Fruit fly (Drosophila melanogaster) whole organism, embryonic: ENCODE data around the gene CG1896.

Experiments
- Atf6 ChIP-seq: fragments of 200-800 bp; sonication (Bioruptor generic); IDR thresholded peaks from 2 replicates; pipeline ENCODE4 v1.3.6; 2022; ENCODE audit warnings: missing biosample characterization, missing genetic modification characterization
- Bdp1 ChIP-seq: fragments of 200-800 bp; sonication (Bioruptor generic); optimal IDR thresholded peaks from 3 replicates; lab custom pipeline; 2016; ENCODE audit warnings: missing biosample characterization, missing genetic modification characterization
- CG10267 ChIP-seq: fragments of 200-800 bp; sonication (Bioruptor generic); optimal IDR thresholded peaks from 2 replicates; lab custom pipeline; 2018; ENCODE audit warnings: missing biosample characterization, mild to moderate bottlenecking, missing genetic modification characterization, moderate library complexity
- CG10543 ChIP-seq: fragments of 200-800 bp; sonication (Bioruptor generic); optimal IDR thresholded peaks from 3 replicates; lab custom pipeline; 2017; ENCODE audit warnings: missing biosample characterization, mild to moderate bottlenecking, missing genetic modification characterization, moderate library complexity
- CG10979 ChIP-seq: fragments of 200-800 bp; sonication (Bioruptor generic); optimal IDR thresholded peaks from 2 replicates; lab custom pipeline; 2018; ENCODE audit warnings: missing biosample characterization, mild to moderate bottlenecking, missing genetic modification characterization, moderate library complexity
- CG11723 ChIP-seq: fragments of 200-800 bp; sonication (Bioruptor generic); optimal IDR thresholded peaks from 2 replicates; lab custom pipeline; 2017; ENCODE audit warnings: missing biosample characterization, mild to moderate bottlenecking, missing genetic modification characterization
- CG12071 ChIP-seq: fragments of 200-800 bp; sonication (Bioruptor generic); optimal IDR thresholded peaks from 3 replicates; lab custom pipeline; 2018; ENCODE audit warnings: missing biosample characterization, mild to moderate bottlenecking, missing genetic modification characterization
- CG12769 ChIP-seq: fragments of 200-800 bp; sonication (Bioruptor generic); optimal IDR thresholded peaks from 2 replicates; lab custom pipeline; 2019; ENCODE audit warnings: missing biosample characterization, mild to moderate bottlenecking, missing genetic modification characterization, moderate library complexity
- CG13424 ChIP-seq: fragments of 200-800 bp; sonication (Bioruptor generic); optimal IDR thresholded peaks from 2 replicates; lab custom pipeline; 2019; ENCODE audit warnings: missing biosample characterization, mild to moderate bottlenecking, missing genetic modification characterization, moderate library complexity
- CG14860 ChIP-seq: fragments of 200-800 bp; sonication (Bioruptor generic); IDR thresholded peaks from 3 replicates; pipeline ENCODE4 v1.3.6; 2022; ENCODE audit warnings: missing biosample characterization, missing genetic modification characterization; ENCODE audit not compliant: partially characterized antibody
- CG1602 ChIP-seq: fragments of 200-800 bp; sonication (Bioruptor generic); optimal IDR thresholded peaks from 3 replicates; lab custom pipeline; 2016; ENCODE audit warnings: missing biosample characterization, missing genetic modification characterization
- CG16813 ChIP-seq: fragments of 200-800 bp; sonication (Bioruptor generic); IDR thresholded peaks from 3 replicates; pipeline ENCODE4 v1.3.6; 2022; ENCODE audit warnings: missing biosample characterization, missing genetic modification characterization; ENCODE audit not compliant: partially characterized antibody
- CG17802 ChIP-seq: fragments of 200-800 bp; sonication (Bioruptor generic); optimal IDR thresholded peaks from 2 replicates; lab custom pipeline; 2018; ENCODE audit warnings: missing biosample characterization, mild to moderate bottlenecking, missing genetic modification characterization, moderate library complexity
- CG17912 ChIP-seq: fragments of 200-800 bp; sonication (Bioruptor generic); optimal IDR thresholded peaks from 2 replicates; lab custom pipeline; 2018; ENCODE audit warnings: missing biosample characterization, mild to moderate bottlenecking, missing genetic modification characterization
- CG1832 ChIP-seq: fragments of 200-800 bp; sonication (Bioruptor generic); optimal IDR thresholded peaks from 2 replicates; lab custom pipeline; 2017; ENCODE audit warnings: missing biosample characterization, mild to moderate bottlenecking, missing genetic modification characterization, inconsistent platforms
- CG2712 ChIP-seq: fragments of 200-800 bp; optimal IDR thresholded peaks from 3 replicates; lab custom pipeline; 2019; ENCODE audit warnings: missing biosample characterization, mild to moderate bottlenecking, missing genetic modification characterization, moderate library complexity
- CG30020 ChIP-seq: fragments of 200-800 bp; optimal IDR thresholded peaks from 2 replicates; lab custom pipeline; 2019; ENCODE audit warnings: missing biosample characterization, mild to moderate bottlenecking, missing genetic modification characterization, moderate library complexity
- CG30431 ChIP-seq: fragments of 200-800 bp; sonication (Bioruptor generic); optimal IDR thresholded peaks from 2 replicates; lab custom pipeline; 2017; ENCODE audit warnings: missing biosample characterization, missing genetic modification characterization
- CG34422 ChIP-seq: fragments of 200-800 bp; sonication (Bioruptor generic); IDR thresholded peaks from 3 replicates; pipeline ENCODE4 v1.3.6; 2022; ENCODE audit warnings: missing biosample characterization, missing genetic modification characterization
- CG43689 ChIP-seq: fragments of 200-800 bp; sonication (Bioruptor generic); IDR thresholded peaks from 2 replicates; pipeline ENCODE4 v1.3.6; 2022; ENCODE audit warnings: missing biosample characterization, missing genetic modification characterization
- CG4404 ChIP-seq: fragments of 200-800 bp; sonication (Bioruptor generic); IDR thresholded peaks from 2 replicates; pipeline ENCODE4 v1.3.6; 2022; ENCODE audit warnings: missing biosample characterization, missing genetic modification characterization
- CG4854 ChIP-seq: fragments of 200-800 bp; sonication (Bioruptor generic); optimal IDR thresholded peaks from 2 replicates; lab custom pipeline; 2016; ENCODE audit warnings: missing biosample characterization, missing genetic modification characterization, inconsistent platforms
- CG6175 ChIP-seq: fragments of 200-800 bp; sonication (Bioruptor generic); IDR thresholded peaks from 3 replicates; pipeline ENCODE4 v1.3.6; 2022; ENCODE audit warnings: missing biosample characterization, missing genetic modification characterization
- CG7786 ChIP-seq: fragments of 200-800 bp; sonication (Bioruptor generic); optimal IDR thresholded peaks from 2 replicates; lab custom pipeline; 2016; ENCODE audit warnings: missing biosample characterization, missing genetic modification characterization
- CG7839 ChIP-seq: fragments of 200-800 bp; sonication (Bioruptor generic); optimal IDR thresholded peaks from 3 replicates; lab custom pipeline; 2018; ENCODE audit warnings: missing biosample characterization, mild to moderate bottlenecking, missing genetic modification characterization, moderate library complexity
- CG9932 ChIP-seq: fragments of 200-800 bp; sonication (Bioruptor generic); IDR thresholded peaks from 2 replicates; pipeline ENCODE4 v1.3.6; 2022; ENCODE audit warnings: missing biosample characterization, missing genetic modification characterization
- D19B ChIP-seq: fragments of 200-800 bp; sonication (Bioruptor generic); optimal IDR thresholded peaks from 2 replicates; lab custom pipeline; 2017; ENCODE audit warnings: missing biosample characterization, mild to moderate bottlenecking, missing genetic modification characterization
- Dll ChIP-seq: fragments of 200-800 bp; sonication (Bioruptor generic); IDR thresholded peaks from 4 replicates; pipeline ENCODE4 v1.3.6; 2022; ENCODE audit warnings: missing biosample characterization, missing genetic modification characterization; ENCODE audit not compliant: partially characterized antibody
- Doc2 ChIP-seq: fragments of 200-800 bp; sonication (Bioruptor generic); IDR thresholded peaks from 2 replicates; pipeline ENCODE4 v1.3.6; 2022; ENCODE audit warnings: missing biosample characterization, missing genetic modification characterization
- Fer3 ChIP-seq: fragments of 200-800 bp; sonication (Bioruptor generic); optimal IDR thresholded peaks from 2 replicates; lab custom pipeline; 2018; ENCODE audit warnings: missing biosample characterization, mild to moderate bottlenecking, missing genetic modification characterization, moderate library complexity
- Hsf ChIP-seq: fragments of 200-800 bp; sonication (Bioruptor generic); optimal IDR thresholded peaks from 3 replicates; lab custom pipeline; 2016; ENCODE audit warnings: missing biosample characterization, missing genetic modification characterization
- Kr ChIP-seq: fragments of 200-800 bp; sonication (Bioruptor generic); optimal IDR thresholded peaks from 2 replicates; lab custom pipeline; 2017; ENCODE audit warnings: missing biosample characterization, mild to moderate bottlenecking, missing genetic modification characterization
- MBD-R2 ChIP-seq: fragments of 200-800 bp; sonication (Bioruptor generic); IDR thresholded peaks from 2 replicates; pipeline ENCODE4 v1.3.6; 2022; ENCODE audit warnings: missing biosample characterization, missing genetic modification characterization
- Mes4 ChIP-seq: fragments of 200-800 bp; sonication (Bioruptor generic); optimal IDR thresholded peaks from 2 replicates; lab custom pipeline; 2016; ENCODE audit warnings: missing biosample characterization, missing genetic modification characterization
- NK7.1 ChIP-seq: fragments of 200-800 bp; sonication (Bioruptor generic); optimal IDR thresholded peaks from 3 replicates; lab custom pipeline; 2016; ENCODE audit warnings: missing biosample characterization, missing genetic modification characterization
- PHDP ChIP-seq: fragments of 200-800 bp; sonication (Bioruptor generic); optimal IDR thresholded peaks from 3 replicates; lab custom pipeline; 2018; ENCODE audit warnings: missing biosample characterization, mild to moderate bottlenecking, missing genetic modification characterization, moderate library complexity
- ase ChIP-seq: fragments of 200-800 bp; sonication (Bioruptor generic); IDR thresholded peaks from 3 replicates; pipeline ENCODE4 v1.3.6; 2022; ENCODE audit warnings: missing biosample characterization, missing genetic modification characterization
- bigmax ChIP-seq: fragments of 200-800 bp; sonication (Bioruptor generic); optimal IDR thresholded peaks from 2 replicates; lab custom pipeline; 2018; ENCODE audit warnings: missing biosample characterization, mild to moderate bottlenecking, missing genetic modification characterization
- br ChIP-seq: fragments of >200 bp; optimal IDR thresholded peaks from 2 replicates; lab custom pipeline; 2017
- crc ChIP-seq: fragments of 200-800 bp; sonication (Bioruptor generic); optimal IDR thresholded peaks from 2 replicates; lab custom pipeline; 2016; ENCODE audit warnings: missing biosample characterization, missing genetic modification characterization
- danr ChIP-seq: fragments of 200-800 bp; sonication (Bioruptor generic); IDR thresholded peaks from 2 replicates; pipeline ENCODE4 v1.3.6; 2022; ENCODE audit warnings: missing biosample characterization, missing genetic modification characterization
- dmrt11E ChIP-seq: fragments of 200-800 bp; sonication (Bioruptor generic); optimal IDR thresholded peaks from 3 replicates; lab custom pipeline; 2018; ENCODE audit warnings: missing biosample characterization, mild to moderate bottlenecking, missing genetic modification characterization, moderate library complexity
- en ChIP-seq: fragments of 200-800 bp; sonication (Bioruptor generic); optimal IDR thresholded peaks from 2 replicates; lab custom pipeline; 2016; ENCODE audit warnings: missing biosample characterization, missing genetic modification characterization
- fru ChIP-seq: fragments of >200 bp; optimal IDR thresholded peaks from 2 replicates; lab custom pipeline; 2017
- gem ChIP-seq: fragments of 200-800 bp; sonication (Bioruptor generic); optimal IDR thresholded peaks from 2 replicates; lab custom pipeline; 2019; ENCODE audit warnings: missing biosample characterization, mild to moderate bottlenecking, missing genetic modification characterization, moderate library complexity
- hkb ChIP-seq, 2 experiments: fragments of 200-800 bp in 1 of 2; fragments of >200 bp in 1 of 2; sonication (Bioruptor generic) in 1 of 2; IDR thresholded peaks in 1 of 2; optimal IDR thresholded peaks in 1 of 2; 2 replicates each; pipeline versions ENCODE4 v1.3.6 to Lab custom; 2017 to 2022; ENCODE audit warnings: missing biosample characterization in 1 of 2, missing genetic modification characterization in 1 of 2
- sens-2 ChIP-seq: fragments of 200-800 bp; sonication (Bioruptor generic); IDR thresholded peaks from 2 replicates; pipeline ENCODE4 v1.3.6; 2022; ENCODE audit warnings: missing biosample characterization, missing genetic modification characterization
- stwl ChIP-seq: fragments of 200-800 bp; sonication (Bioruptor generic); optimal IDR thresholded peaks from 3 replicates; lab custom pipeline; 2018; ENCODE audit warnings: missing biosample characterization, mild to moderate bottlenecking, missing genetic modification characterization, moderate library complexity
- tll ChIP-seq, 2 experiments: fragments of 200-800 bp in 1 of 2; fragments of >200 bp in 1 of 2; sonication (Bioruptor generic) in 1 of 2; optimal IDR thresholded peaks; 2 replicates each; lab custom pipeline; 2017 to 2019; ENCODE audit warnings: missing biosample characterization in 2 of 2, missing genetic modification characterization in 2 of 2, mild to moderate bottlenecking in 1 of 2, moderate library complexity in 1 of 2
- tx ChIP-seq: fragments of 200-800 bp; sonication (Bioruptor generic); optimal IDR thresholded peaks from 2 replicates; lab custom pipeline; 2016; ENCODE audit warnings: missing biosample characterization, missing genetic modification characterization
- wdn ChIP-seq: fragments of 200-800 bp; sonication (Bioruptor generic); IDR thresholded peaks from 2 replicates; pipeline ENCODE4 v1.3.6; 2022; ENCODE audit warnings: missing biosample characterization, missing genetic modification characterization
- wor ChIP-seq: fragments of 200-800 bp; sonication (Bioruptor generic); IDR thresholded peaks from 2 replicates; pipeline ENCODE4 v1.3.6; 2022; ENCODE audit warnings: missing biosample characterization, missing genetic modification characterization

Gene CG1896

dm6 chr3R:31709142-31709541 lies 34.9 kb upstream of the CG1896 start (continued):
- TF ChIP-seq CG11723, result no peak
- TF ChIP-seq Fer3 (tag; lab: Kevin White, UChicago), result peak; percentile 16
- no peak for TF ChIP-seq Doc2 (GFP tag; lab: Robert Waterston, UW)
- no peak for TF ChIP-seq fru
- no peak for TF ChIP-seq CG34422
- no peak for TF ChIP-seq Dll
- no peak for TF ChIP-seq PHDP (tag; lab: Kevin White, UChicago)
- TF ChIP-seq dmrt11E (tag; lab: Kevin White, UChicago), result no peak
- no peak for TF ChIP-seq CG7839 (tag; lab: Kevin White, UChicago)
- no peak for TF ChIP-seq NK7.1
- no peak for TF ChIP-seq wor (GFP tag; lab: Robert Waterston, UW)
- no peak for TF ChIP-seq CG17802 (tag; lab: Kevin White, UChicago)
- TF ChIP-seq CG30020 (tag; lab: Kevin White, UChicago), result no peak
- no peak for TF ChIP-seq CG30431 (GFP tag; lab: Kevin White, UChicago)
- TF ChIP-seq ase (GFP tag; lab: Robert Waterston, UW), result peak; percentile 34; the same call in 1 of the 3 replicates
- no peak for TF ChIP-seq CG1832 (GFP tag; lab: Kevin White, UChicago)
- no peak for TF ChIP-seq crc
- no peak for TF ChIP-seq CG9932
- no peak for TF ChIP-seq CG4404 (GFP tag; lab: Robert Waterston, UW)
- no peak for TF ChIP-seq tx (GFP tag; lab: Kevin White, UChicago)
- TF ChIP-seq Atf6 (GFP tag; lab: Robert Waterston, UW), result no peak
- TF ChIP-seq CG16813 (GFP tag; lab: Robert Waterston, UW), result no peak
- TF ChIP-seq Hsf (GFP tag; lab: Kevin White, UChicago), result no peak
- peak; percentile 5 for TF ChIP-seq CG10979 (tag; lab: Kevin White, UChicago)
- peak; percentile 16 for TF ChIP-seq CG10543 (GFP tag; lab: Kevin White, UChicago)
- no peak for TF ChIP-seq CG4854
- no peak for TF ChIP-seq CG12071 (GFP tag; lab: Kevin White, UChicago)
- TF ChIP-seq CG17912 (GFP tag; lab: Kevin White, UChicago), result no peak
- peak; percentile 39 for TF ChIP-seq CG2712 (tag; lab: Kevin White, UChicago)
- no peak for TF ChIP-seq br
- TF ChIP-seq danr (GFP tag; lab: Robert Waterston, UW), result no peak
- TF ChIP-seq sens-2, result no peak
- no peak for TF ChIP-seq CG7786 (GFP tag; lab: Kevin White, UChicago)
- TF ChIP-seq MBD-R2 (GFP tag; lab: Robert Waterston, UW), result no peak
- no peak for TF ChIP-seq D19B (GFP tag; lab: Kevin White, UChicago)
- no peak for TF ChIP-seq wdn (GFP tag; lab: Robert Waterston, UW)
- TF ChIP-seq bigmax (GFP tag; lab: Kevin White, UChicago), result no peak
- peak; percentile 9; the same call in 1 of the 3 replicates for TF ChIP-seq CG6175 (GFP tag; lab: Robert Waterston, UW)
- no peak for TF ChIP-seq en (GFP tag; lab: Kevin White, UChicago)
- TF ChIP-seq CG12769, result no peak
- no peak for TF ChIP-seq Kr
- no peak for TF ChIP-seq tll (GFP tag; optimal IDR thresholded peaks at IDR 0.05; lab: Kevin White, UChicago)
- TF ChIP-seq hkb (optimal IDR thresholded peaks at IDR 0.05; lab: Kevin White, UChicago), result no peak
- TF ChIP-seq hkb (GFP tag; IDR thresholded peaks at IDR 0.05; lab: Robert Waterston, UW), result peak; percentile 32; the same call in 1 of the 2 replicates
- peak; percentile 12 for TF ChIP-seq Mes4
- no peak for TF ChIP-seq stwl (tag; lab: Kevin White, UChicago)
- no peak for TF ChIP-seq CG43689 (GFP tag; lab: Robert Waterston, UW)
- TF ChIP-seq CG13424 (tag; lab: Kevin White, UChicago), result peak; percentile 23
- TF ChIP-seq gem, result peak; percentile 39
- no peak for TF ChIP-seq CG1602 (GFP tag; lab: Kevin White, UChicago)
- TF ChIP-seq Bdp1 (GFP tag; lab: Kevin White, UChicago), result no peak
- no peak for TF ChIP-seq CG14860 (GFP tag; lab: Robert Waterston, UW)
- TF ChIP-seq CG10267 (tag; lab: Kevin White, UChicago), result no peak
